Fruit fly (Drosophila melanogaster) whole organism, embryonic: ENCODE data around the gene mib2.

Experiments used
- Awh ChIP-seq: fragments of 200-800 bp; sonication (Bioruptor generic); IDR thresholded peaks from 2 replicates; pipeline ENCODE4, ENCODE4 v1.3.6; 2022; ENCODE audit warnings: missing biosample characterization, missing genetic modification characterization
- Bgb ChIP-seq: fragments of 200-800 bp; sonication (Bioruptor generic); IDR thresholded peaks from 2 replicates; pipeline ENCODE4 v1.3.6; 2022; ENCODE audit warnings: missing biosample characterization, missing genetic modification characterization; ENCODE audit not compliant: partially characterized antibody
- CG10431 ChIP-seq: fragments of 200-800 bp; sonication (Bioruptor generic); optimal IDR thresholded peaks from 3 replicates; lab custom pipeline; 2018; ENCODE audit warnings: missing biosample characterization, mild to moderate bottlenecking, missing genetic modification characterization
- CG10654 ChIP-seq: fragments of 200-800 bp; sonication (Bioruptor generic); optimal IDR thresholded peaks from 2 replicates; lab custom pipeline; 2016; ENCODE audit warnings: missing biosample characterization, missing genetic modification characterization
- CG10959 ChIP-seq: fragments of 200-800 bp; sonication (Bioruptor generic); IDR thresholded peaks from 2 replicates; pipeline ENCODE4 v1.3.6; 2022; ENCODE audit warnings: missing biosample characterization, missing genetic modification characterization
- CG11247 ChIP-seq: fragments of 200-800 bp; sonication (Bioruptor generic); IDR thresholded peaks from 2 replicates; pipeline ENCODE4 v1.3.6; 2022; ENCODE audit warnings: missing biosample characterization, missing genetic modification characterization
- CG11504 ChIP-seq: fragments of 200-800 bp; sonication (Bioruptor generic); optimal IDR thresholded peaks from 3 replicates; lab custom pipeline; 2019; ENCODE audit warnings: missing biosample characterization, mild to moderate bottlenecking, missing genetic modification characterization, moderate library complexity
- CG14441 ChIP-seq: fragments of 200-800 bp; sonication (Bioruptor generic); IDR thresholded peaks from 2 replicates; pipeline ENCODE4 v1.3.6; 2022; ENCODE audit warnings: missing biosample characterization, missing genetic modification characterization
- CG14667 ChIP-seq: fragments of 200-800 bp; sonication (Bioruptor generic); IDR thresholded peaks from 2 replicates; pipeline ENCODE4 v1.3.6; 2022; ENCODE audit warnings: missing biosample characterization, missing genetic modification characterization
- CG15601 ChIP-seq: fragments of 200-800 bp; sonication (Bioruptor generic); optimal IDR thresholded peaks from 3 replicates; lab custom pipeline; 2019; ENCODE audit warnings: missing biosample characterization, mild to moderate bottlenecking, missing genetic modification characterization, moderate library complexity
- CG1647 ChIP-seq: fragments of 200-800 bp; sonication (Bioruptor generic); optimal IDR thresholded peaks from 3 replicates; lab custom pipeline; 2016; ENCODE audit warnings: missing biosample characterization, missing genetic modification characterization
- CG18764 ChIP-seq: fragments of 200-800 bp; sonication (Bioruptor generic); optimal IDR thresholded peaks from 3 replicates; lab custom pipeline; 2016; ENCODE audit warnings: missing biosample characterization, missing genetic modification characterization
- CG30403 ChIP-seq: fragments of 200-800 bp; sonication (Bioruptor generic); optimal IDR thresholded peaks from 3 replicates; lab custom pipeline; 2016; ENCODE audit warnings: missing biosample characterization, missing genetic modification characterization
- CG30431 ChIP-seq: fragments of 200-800 bp; sonication (Bioruptor generic); optimal IDR thresholded peaks from 2 replicates; lab custom pipeline; 2017; ENCODE audit warnings: missing biosample characterization, missing genetic modification characterization
- CG3065 ChIP-seq: fragments of 200-800 bp; sonication (Bioruptor generic); optimal IDR thresholded peaks from 2 replicates; lab custom pipeline; 2016; ENCODE audit warnings: missing biosample characterization, missing genetic modification characterization
- CG32767 ChIP-seq: fragments of 200-800 bp; sonication (Bioruptor generic); IDR thresholded peaks from 2 replicates; pipeline ENCODE4 v1.3.6; 2022; ENCODE audit warnings: missing biosample characterization, missing genetic modification characterization
- CG33213 ChIP-seq: fragments of 200-800 bp; sonication (Bioruptor generic); optimal IDR thresholded peaks from 3 replicates; lab custom pipeline; 2016; ENCODE audit warnings: missing biosample characterization, missing genetic modification characterization
- CG34224 ChIP-seq: fragments of 200-800 bp; sonication (Bioruptor generic); IDR thresholded peaks from 3 replicates; pipeline ENCODE4 v1.3.6; 2022; ENCODE audit warnings: missing biosample characterization, missing genetic modification characterization; ENCODE audit not compliant: partially characterized antibody
- CG42726 ChIP-seq: fragments of 200-800 bp; sonication (Bioruptor generic); IDR thresholded peaks from 2 replicates; pipeline ENCODE4 v1.3.6; 2022; ENCODE audit warnings: missing biosample characterization, missing genetic modification characterization; ENCODE audit not compliant: partially characterized antibody
- CG4707 ChIP-seq: fragments of 200-800 bp; sonication (Bioruptor generic); optimal IDR thresholded peaks from 2 replicates; lab custom pipeline; 2018; ENCODE audit warnings: missing biosample characterization, mild to moderate bottlenecking, missing genetic modification characterization, moderate library complexity
- CG7372 ChIP-seq: fragments of 200-800 bp; sonication (Bioruptor generic); IDR thresholded peaks from 2 replicates; pipeline ENCODE4 v1.3.6; 2022; ENCODE audit warnings: missing biosample characterization, missing genetic modification characterization
- CG7839 ChIP-seq: fragments of 200-800 bp; sonication (Bioruptor generic); optimal IDR thresholded peaks from 3 replicates; lab custom pipeline; 2018; ENCODE audit warnings: missing biosample characterization, mild to moderate bottlenecking, missing genetic modification characterization, moderate library complexity
- CG8359 ChIP-seq: fragments of 200-800 bp; sonication (Bioruptor generic); optimal IDR thresholded peaks from 2 replicates; lab custom pipeline; 2017; ENCODE audit warnings: missing biosample characterization, mild to moderate bottlenecking, missing genetic modification characterization, borderline replicate concordance
- CG8924 ChIP-seq: fragments of 200-800 bp; optimal IDR thresholded peaks from 3 replicates; lab custom pipeline; 2019; ENCODE audit warnings: missing biosample characterization, mild to moderate bottlenecking, missing genetic modification characterization, moderate library complexity
- CG9437 ChIP-seq: fragments of 200-800 bp; sonication (Bioruptor generic); optimal IDR thresholded peaks from 2 replicates; lab custom pipeline; 2018; ENCODE audit warnings: missing biosample characterization, mild to moderate bottlenecking, missing genetic modification characterization
- D ChIP-seq, 2 experiments: fragments of 200-800 bp in 1 of 2; fragments of >200 bp in 1 of 2; sonication (Bioruptor generic) in 1 of 2; optimal IDR thresholded peaks; 2 replicates in 1 of 2; 3 replicates in 1 of 2; lab custom pipeline; 2017; ENCODE audit warnings: mild to moderate bottlenecking in 1 of 2, missing biosample characterization in 1 of 2, missing genetic modification characterization in 1 of 2, missing genetic modification reagents in 1 of 2
- Dad ChIP-seq: fragments of 200-800 bp; sonication (Bioruptor generic); optimal IDR thresholded peaks from 3 replicates; lab custom pipeline; 2016; ENCODE audit warnings: missing biosample characterization, missing genetic modification characterization
- Dfd ChIP-seq, 2 experiments: fragments of >200 bp; optimal IDR thresholded peaks; 2 replicates each; lab custom pipeline; 2017; ENCODE audit warnings: missing biosample characterization in 2 of 2, missing genetic modification characterization in 2 of 2
- H15 ChIP-seq: fragments of 200-800 bp; sonication (Bioruptor generic); IDR thresholded peaks from 3 replicates; pipeline ENCODE4 v1.3.6; 2022; ENCODE audit warnings: missing biosample characterization, missing genetic modification characterization
- HHEX ChIP-seq: fragments of 200-800 bp; sonication (Bioruptor generic); optimal IDR thresholded peaks from 3 replicates; lab custom pipeline; 2017; ENCODE audit warnings: missing biosample characterization, mild to moderate bottlenecking, missing genetic modification characterization, missing genetic modification reagents
- NC2α ChIP-seq: fragments of 200-800 bp; sonication (Bioruptor generic); optimal IDR thresholded peaks from 2 replicates; lab custom pipeline; 2016; ENCODE audit warnings: missing biosample characterization, missing genetic modification characterization
- Ptx1 ChIP-seq: fragments of 200-800 bp; sonication (Bioruptor generic); IDR thresholded peaks from 2 replicates; pipeline ENCODE4 v1.3.6; 2022; ENCODE audit warnings: missing biosample characterization, missing genetic modification characterization
- ato ChIP-seq: fragments of 200-800 bp; sonication (Bioruptor generic); IDR thresholded peaks from 2 replicates; pipeline ENCODE4 v1.3.6; 2022; ENCODE audit warnings: missing biosample characterization, missing genetic modification characterization; ENCODE audit not compliant: partially characterized antibody
- chm ChIP-seq: fragments of 200-800 bp; sonication (Bioruptor generic); IDR thresholded peaks from 2 replicates; pipeline ENCODE4 v1.3.6; 2022; ENCODE audit warnings: missing biosample characterization, missing genetic modification characterization
- crol ChIP-seq: fragments of 200-800 bp; sonication (Bioruptor generic); IDR thresholded peaks from 2 replicates; pipeline ENCODE4 v1.3.6; 2022; ENCODE audit warnings: missing biosample characterization, missing genetic modification characterization
- dm ChIP-seq: fragments of 200-800 bp; sonication (Bioruptor generic); optimal IDR thresholded peaks from 3 replicates; lab custom pipeline; 2016; ENCODE audit warnings: missing biosample characterization, missing genetic modification characterization
- ftz-f1 ChIP-seq: fragments of 200-800 bp; sonication (Bioruptor generic); optimal IDR thresholded peaks from 2 replicates; lab custom pipeline; 2016; ENCODE audit warnings: missing biosample characterization, missing genetic modification characterization
- gcm ChIP-seq: fragments of 200-800 bp; sonication (Bioruptor generic); optimal IDR thresholded peaks from 2 replicates; lab custom pipeline; 2019; ENCODE audit warnings: missing biosample characterization, mild to moderate bottlenecking, missing genetic modification characterization, moderate library complexity
- gfzf ChIP-seq: fragments of 200-800 bp; sonication (Bioruptor generic); optimal IDR thresholded peaks from 2 replicates; lab custom pipeline; 2016; ENCODE audit warnings: missing biosample characterization, mild to moderate bottlenecking, missing genetic modification characterization, moderate library complexity
- gsb-n ChIP-seq: fragments of 200-800 bp; sonication (Bioruptor generic); optimal IDR thresholded peaks from 3 replicates; lab custom pipeline; 2018; ENCODE audit warnings: missing biosample characterization, mild to moderate bottlenecking, missing genetic modification characterization
- hkb ChIP-seq, 2 experiments: fragments of 200-800 bp in 1 of 2; fragments of >200 bp in 1 of 2; sonication (Bioruptor generic) in 1 of 2; IDR thresholded peaks in 1 of 2; optimal IDR thresholded peaks in 1 of 2; 2 replicates each; pipeline versions ENCODE4 v1.3.6 to Lab custom; 2017 to 2022; ENCODE audit warnings: missing biosample characterization in 1 of 2, missing genetic modification characterization in 1 of 2
- kay ChIP-seq: fragments of 200-800 bp; sonication (Bioruptor generic); optimal IDR thresholded peaks from 2 replicates; lab custom pipeline; 2016; ENCODE audit warnings: missing biosample characterization, missing genetic modification characterization
- oc ChIP-seq: fragments of 200-800 bp; sonication (Bioruptor generic); optimal IDR thresholded peaks from 2 replicates; lab custom pipeline; 2018; ENCODE audit warnings: missing biosample characterization, mild to moderate bottlenecking, missing genetic modification characterization, moderate library complexity
- pho ChIP-seq: fragments of 200-800 bp; sonication (Bioruptor generic); optimal IDR thresholded peaks from 2 replicates; lab custom pipeline; 2016; ENCODE audit warnings: missing biosample characterization, missing genetic modification characterization
- sna ChIP-seq: fragments of 200-800 bp; sonication (Bioruptor generic); IDR thresholded peaks from 2 replicates; pipeline ENCODE4 v1.3.6; 2022; ENCODE audit warnings: missing biosample characterization, missing genetic modification characterization; ENCODE audit not compliant: partially characterized antibody
- sob ChIP-seq: fragments of 200-800 bp; sonication (Bioruptor generic); IDR thresholded peaks from 2 replicates; pipeline ENCODE4 v1.3.6; 2022; ENCODE audit warnings: missing biosample characterization, missing genetic modification characterization
- twi ChIP-seq: fragments of 200-800 bp; optimal IDR thresholded peaks from 2 replicates; lab custom pipeline; 2019; ENCODE audit warnings: missing biosample characterization, mild to moderate bottlenecking, missing genetic modification characterization, moderate library complexity
- vvl ChIP-seq: fragments of 200-800 bp; sonication (Bioruptor generic); IDR thresholded peaks from 2 replicates; pipeline ENCODE4 v1.3.6; 2022; ENCODE audit warnings: missing biosample characterization, missing genetic modification characterization
- zen ChIP-seq: fragments of 200-800 bp; sonication (Bioruptor generic); optimal IDR thresholded peaks from 3 replicates; lab custom pipeline; 2018; ENCODE audit warnings: missing biosample characterization, mild to moderate bottlenecking, missing genetic modification characterization, moderate library complexity

The mib2 gene

dm6 chr2L:19009130-19009529 is 25.1 kb upstream of the mib2 start, which contains the start of gene RpL30 (continued):
- peak; percentile 40; the same call in 1 of the 2 replicates for TF ChIP-seq ato (GFP tag; lab: Robert Waterston, UW)
- TF ChIP-seq dm: peak; percentile 100
- peak; percentile 81 for TF ChIP-seq CG11247 (GFP tag; lab: Robert Waterston, UW)
- peak; percentile 93 for TF ChIP-seq sob (GFP tag; lab: Robert Waterston, UW)
- peak; percentile 89 for TF ChIP-seq pho
- peak; percentile 74 for TF ChIP-seq CG8359 (GFP tag; lab: Kevin White, UChicago)
- peak; percentile 19; the same call in 1 of the 2 replicates for TF ChIP-seq sna (GFP tag; lab: Robert Waterston, UW)
- TF ChIP-seq CG14667: peak; percentile 54
- peak; percentile 67 for TF ChIP-seq CG9437 (GFP tag; lab: Kevin White, UChicago)
- TF ChIP-seq oc (tag; lab: Kevin White, UChicago): peak; percentile 75
- peak; percentile 91 for TF ChIP-seq ftz-f1 (GFP tag; lab: Kevin White, UChicago)
- peak; percentile 77 for TF ChIP-seq twi (tag; lab: Kevin White, UChicago)
- peak; percentile 98 for TF ChIP-seq CG33213 (GFP tag; lab: Kevin White, UChicago)
- peak; percentile 59 for TF ChIP-seq kay
- TF ChIP-seq gcm (GFP tag; lab: Kevin White, UChicago): peak; percentile 87
- TF ChIP-seq CG1647 (GFP tag; lab: Kevin White, UChicago): peak; percentile 84
- peak; percentile 79 for TF ChIP-seq CG30431 (GFP tag; lab: Kevin White, UChicago)
- peak; percentile 72 for TF ChIP-seq CG30403 (GFP tag; lab: Kevin White, UChicago)
- TF ChIP-seq CG8924 (tag; lab: Kevin White, UChicago): peak; percentile 87
- TF ChIP-seq CG7839 (tag; lab: Kevin White, UChicago): peak; percentile 85
- TF ChIP-seq CG42726: peak; percentile 55
- TF ChIP-seq CG15601: peak; percentile 94
- peak; percentile 97 for TF ChIP-seq vvl (GFP tag; lab: Robert Waterston, UW)
- TF ChIP-seq CG10654 (GFP tag; lab: Kevin White, UChicago): peak; percentile 80
- TF ChIP-seq Bgb (GFP tag; lab: Robert Waterston, UW): peak; percentile 76
- TF ChIP-seq Dad: peak; percentile 93
- peak; percentile 96 for TF ChIP-seq chm
- no peak for TF ChIP-seq D (optimal IDR thresholded peaks at IDR 0.05; lab: Kevin White, UChicago)
- peak; percentile 83 for TF ChIP-seq D (GFP tag; optimal IDR thresholded peaks at IDR 0.05; lab: Kevin White, UChicago)
- TF ChIP-seq zen (tag; lab: Kevin White, UChicago): peak; percentile 87
- TF ChIP-seq CG34224 (GFP tag; lab: Robert Waterston, UW): 0 out of 3 replicates have a peak, but pooled peaks have one; percentile 55
- peak; percentile 91 for TF ChIP-seq gsb-n (tag; lab: Kevin White, UChicago)
- TF ChIP-seq gfzf (GFP tag; lab: Kevin White, UChicago): peak; percentile 100
- TF ChIP-seq CG3065 (GFP tag; lab: Kevin White, UChicago): peak; percentile 81
- TF ChIP-seq CG18764 (GFP tag; lab: Kevin White, UChicago): peak; percentile 86
- peak; percentile 56 for TF ChIP-seq CG32767
- peak; percentile 78 for TF ChIP-seq Ptx1 (GFP tag; lab: Robert Waterston, UW)
- TF ChIP-seq Awh (GFP tag; lab: Robert Waterston, UW): peak; percentile 80
- TF ChIP-seq CG10431 (GFP tag; lab: Kevin White, UChicago): peak; percentile 94
- no peak for TF ChIP-seq crol
- TF ChIP-seq CG11504 (tag; lab: Kevin White, UChicago): peak; percentile 89
- TF ChIP-seq CG7372 (GFP tag; lab: Robert Waterston, UW): peak; percentile 43; the same call in 1 of the 2 replicates
- peak; percentile 75 for TF ChIP-seq CG10959
- TF ChIP-seq HHEX: peak; percentile 95
- TF ChIP-seq Dfd (GFP tag; optimal IDR thresholded peaks at IDR 0.05; lab: Kevin White, UChicago): no peak
- peak; percentile 64 for TF ChIP-seq CG14441 (GFP tag; lab: Robert Waterston, UW)
- peak; percentile 63 for TF ChIP-seq hkb (optimal IDR thresholded peaks at IDR 0.05; lab: Kevin White, UChicago)
- peak; percentile 93 for TF ChIP-seq hkb (GFP tag; IDR thresholded peaks at IDR 0.05; lab: Robert Waterston, UW)
- TF ChIP-seq NC2α (GFP tag; lab: Kevin White, UChicago): peak; percentile 91
- TF ChIP-seq H15: peak; percentile 87
- TF ChIP-seq CG4707: peak; percentile 94
